Worm (Caenorhabditis elegans) whole organism, L3 larva: ENCODE data around the gene cdgs-1.
A peak's percentile ranks its signal among the peaks of the same experiment; 100 is the strongest.

Experiments used
- R02D3.7 ChIP-seq: fragments of 150-350 bp; optimal IDR thresholded peaks from 2 replicates; lab custom pipeline; 2014; ENCODE audit warnings: missing biosample characterization, missing genetic modification characterization
- ZK546.5 ChIP-seq: sonication (generic microtip); optimal IDR thresholded peaks from 2 replicates; lab custom pipeline; 2017; ENCODE audit warnings: missing biosample characterization, missing genetic modification characterization
- aly-2 ChIP-seq: fragments of 150-350 bp; optimal IDR thresholded peaks from 2 replicates; lab custom pipeline; 2014; ENCODE audit warnings: missing biosample characterization, missing genetic modification characterization
- ama-1 ChIP-seq: fragments of 150-350 bp; optimal IDR thresholded peaks from 2 replicates; lab custom pipeline; 2018
- ceh-16 ChIP-seq: sonication (generic microtip); optimal IDR thresholded peaks from 2 replicates; lab custom pipeline; 2017; ENCODE audit warnings: missing biosample characterization, missing genetic modification characterization
- ceh-28 ChIP-seq: fragments of 150-350 bp; optimal IDR thresholded peaks from 2 replicates; lab custom pipeline; 2014; ENCODE audit warnings: missing biosample characterization, missing genetic modification reagents, missing genetic modification characterization
- ceh-82 ChIP-seq: fragments of 150-350 bp; optimal IDR thresholded peaks from 2 replicates; lab custom pipeline; 2014; ENCODE audit warnings: missing biosample characterization, missing genetic modification characterization
- daf-12 ChIP-seq: fragments of 150-350 bp; optimal IDR thresholded peaks from 2 replicates; lab custom pipeline; 2014; ENCODE audit warnings: missing biosample characterization, missing genetic modification reagents, missing genetic modification characterization
- egl-27 ChIP-seq: sonication (generic microtip); optimal IDR thresholded peaks from 4 replicates; lab custom pipeline; 2017; ENCODE audit warnings: missing biosample characterization, missing genetic modification reagents, missing genetic modification characterization
- egl-5 ChIP-seq: fragments of 150-350 bp; optimal IDR thresholded peaks from 2 replicates; lab custom pipeline; 2017; ENCODE audit warnings: missing biosample characterization, missing genetic modification reagents, missing genetic modification characterization, inconsistent platforms
- elt-2 ChIP-seq: sonication (generic microtip); optimal IDR thresholded peaks from 2 replicates; lab custom pipeline; 2016; ENCODE audit warnings: missing genetic modification reagents, mild to moderate bottlenecking, missing genetic modification characterization, missing compliant biosample characterization
- elt-3 ChIP-seq, 3 experiments: fragments of 150-350 bp in 1 of 3; sonication (generic microtip) in 2 of 3; optimal IDR thresholded peaks; 2 replicates in 2 of 3; 4 replicates in 1 of 3; lab custom pipeline; 2014 to 2017; ENCODE audit warnings: missing biosample characterization in 3 of 3, missing genetic modification characterization in 3 of 3
- eor-1 ChIP-seq, 2 experiments: fragments of 150-350 bp; optimal IDR thresholded peaks; 2 replicates each; lab custom pipeline; 2014 to 2018; ENCODE audit warnings: missing biosample characterization in 2 of 2, missing genetic modification characterization in 2 of 2
- fkh-10 ChIP-seq: sonication (generic microtip); optimal IDR thresholded peaks from 2 replicates; lab custom pipeline; 2017; ENCODE audit warnings: missing biosample characterization, missing genetic modification reagents, missing genetic modification characterization
- fkh-2 ChIP-seq: fragments of 150-350 bp; optimal IDR thresholded peaks from 2 replicates; lab custom pipeline; 2014; ENCODE audit warnings: missing biosample characterization, missing genetic modification reagents, missing genetic modification characterization
- fos-1 ChIP-seq: fragments of 150-350 bp; optimal IDR thresholded peaks from 2 replicates; lab custom pipeline; 2014; ENCODE audit warnings: missing biosample characterization, missing genetic modification characterization
- hmg-11 ChIP-seq: sonication (generic microtip); optimal IDR thresholded peaks from 2 replicates; lab custom pipeline; 2016; ENCODE audit warnings: missing genetic modification characterization, missing compliant biosample characterization
- jun-1 ChIP-seq: fragments of 150-350 bp; optimal IDR thresholded peaks from 2 replicates; lab custom pipeline; 2014; ENCODE audit warnings: missing biosample characterization, missing genetic modification reagents, missing genetic modification characterization
- lin-15B ChIP-seq: fragments of 150-350 bp; optimal IDR thresholded peaks from 2 replicates; lab custom pipeline; 2014; ENCODE audit warnings: missing biosample characterization, missing genetic modification characterization
- lin-39 ChIP-seq: fragments of 150-350 bp; optimal IDR thresholded peaks from 2 replicates; lab custom pipeline; 2018; ENCODE audit warnings: missing biosample characterization, missing genetic modification reagents, missing genetic modification characterization
- lsy-12 ChIP-seq: sonication (generic microtip); optimal IDR thresholded peaks from 2 replicates; lab custom pipeline; 2016; ENCODE audit warnings: mild to moderate bottlenecking, missing genetic modification characterization, missing compliant biosample characterization
- mdl-1 ChIP-seq: fragments of 150-350 bp; optimal IDR thresholded peaks from 2 replicates; lab custom pipeline; 2014; ENCODE audit warnings: missing biosample characterization, missing genetic modification characterization
- mml-1 ChIP-seq: fragments of 150-350 bp; sonication (generic microtip); optimal IDR thresholded peaks from 3 replicates; lab custom pipeline; 2014; ENCODE audit warnings: missing biosample characterization, missing genetic modification characterization
- nfya-1 ChIP-seq: sonication (generic microtip); optimal IDR thresholded peaks from 2 replicates; lab custom pipeline; 2017; ENCODE audit warnings: missing genetic modification characterization, mild to moderate bottlenecking, missing compliant biosample characterization, antibody characterized with exemption, moderate library complexity; ENCODE audit not compliant: insufficient read depth
- nhr-12 ChIP-seq: fragments of 150-350 bp; optimal IDR thresholded peaks from 2 replicates; lab custom pipeline; 2014; ENCODE audit warnings: missing biosample characterization, missing genetic modification characterization
- nhr-23 ChIP-seq: fragments of 150-350 bp; optimal IDR thresholded peaks from 2 replicates; lab custom pipeline; 2014; ENCODE audit warnings: missing biosample characterization, missing genetic modification reagents, missing genetic modification characterization
- nhr-237 ChIP-seq: fragments of 150-350 bp; optimal IDR thresholded peaks from 2 replicates; lab custom pipeline; 2014; ENCODE audit warnings: missing biosample characterization, missing genetic modification characterization
- nhr-28 ChIP-seq: fragments of 150-350 bp; optimal IDR thresholded peaks from 2 replicates; lab custom pipeline; 2014; ENCODE audit warnings: missing biosample characterization, missing genetic modification characterization
- nhr-43 ChIP-seq: sonication (generic microtip); optimal IDR thresholded peaks from 2 replicates; lab custom pipeline; 2016; ENCODE audit warnings: mild to moderate bottlenecking, missing genetic modification characterization, missing compliant biosample characterization; ENCODE audit not compliant: poor library complexity, severe bottlenecking
- nhr-67 ChIP-seq: fragments of 150-350 bp; optimal IDR thresholded peaks from 2 replicates; lab custom pipeline; 2014; ENCODE audit warnings: missing biosample characterization, missing genetic modification characterization
- nhr-76 ChIP-seq: fragments of 150-350 bp; sonication (generic microtip); optimal IDR thresholded peaks from 5 replicates; lab custom pipeline; 2014; ENCODE audit warnings: missing biosample characterization, missing genetic modification characterization
- nhr-77 ChIP-seq: fragments of 150-350 bp; optimal IDR thresholded peaks from 2 replicates; lab custom pipeline; 2014; ENCODE audit warnings: missing biosample characterization, missing genetic modification characterization
- pha-4 ChIP-seq: fragments of 150-350 bp; optimal IDR thresholded peaks from 2 replicates; lab custom pipeline; 2014; ENCODE audit warnings: missing biosample characterization, missing genetic modification reagents, missing genetic modification characterization
- pqm-1 ChIP-seq: fragments of 150-350 bp; optimal IDR thresholded peaks from 2 replicates; lab custom pipeline; 2017; ENCODE audit warnings: missing biosample characterization, missing genetic modification characterization, inconsistent platforms
- sea-2 ChIP-seq: fragments of 150-350 bp; sonication (generic microtip); optimal IDR thresholded peaks from 4 replicates; lab custom pipeline; 2014; ENCODE audit warnings: missing biosample characterization, missing genetic modification reagents, missing genetic modification characterization
- skn-1 ChIP-seq: fragments of 150-350 bp; optimal IDR thresholded peaks from 2 replicates; lab custom pipeline; 2014; ENCODE audit warnings: missing biosample characterization, missing genetic modification characterization
- snpc-4 ChIP-seq: fragments of 150-350 bp; optimal IDR thresholded peaks from 2 replicates; lab custom pipeline; 2014; ENCODE audit warnings: missing biosample characterization, missing genetic modification characterization
- tbx-2 ChIP-seq: sonication (generic microtip); optimal IDR thresholded peaks from 2 replicates; lab custom pipeline; 2016; ENCODE audit warnings: mild to moderate bottlenecking, missing genetic modification characterization, missing compliant biosample characterization
- unc-39 ChIP-seq: sonication (generic microtip); optimal IDR thresholded peaks from 4 replicates; lab custom pipeline; 2017; ENCODE audit warnings: missing biosample characterization, missing genetic modification characterization
- zag-1 ChIP-seq: fragments of 150-350 bp; optimal IDR thresholded peaks from 2 replicates; lab custom pipeline; 2014; ENCODE audit warnings: missing biosample characterization, missing genetic modification characterization
- ztf-11 ChIP-seq: fragments of 150-350 bp; optimal IDR thresholded peaks from 2 replicates; lab custom pipeline; 2014; ENCODE audit warnings: missing biosample characterization, missing genetic modification characterization
- ztf-4 ChIP-seq: fragments of 150-350 bp; optimal IDR thresholded peaks from 2 replicates; lab custom pipeline; 2014; ENCODE audit warnings: missing biosample characterization, missing genetic modification characterization

Gene cdgs-1

DNA sequence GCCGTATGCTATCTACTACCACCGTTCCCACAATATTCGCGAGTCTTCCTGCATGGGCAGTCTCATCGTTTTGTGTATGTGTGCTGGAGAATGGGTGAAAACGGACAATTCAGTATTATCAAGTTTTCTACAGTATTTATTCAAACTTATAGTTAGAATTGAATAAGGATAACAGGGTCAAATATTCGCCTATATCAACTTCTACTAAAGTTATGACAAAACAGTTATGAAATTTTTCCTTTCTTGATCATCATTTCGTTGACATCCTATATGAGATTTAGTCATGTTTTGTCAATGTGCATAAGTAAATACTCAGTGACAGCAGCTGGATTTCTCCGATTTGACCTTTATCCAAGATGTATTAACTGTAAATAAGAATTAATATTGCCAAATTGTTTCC lies 35.8 kb upstream of the cdgs-1 start:
- no peak for TF ChIP-seq lin-39 (tag; lab: Kevin White, UChicago)

DNA sequence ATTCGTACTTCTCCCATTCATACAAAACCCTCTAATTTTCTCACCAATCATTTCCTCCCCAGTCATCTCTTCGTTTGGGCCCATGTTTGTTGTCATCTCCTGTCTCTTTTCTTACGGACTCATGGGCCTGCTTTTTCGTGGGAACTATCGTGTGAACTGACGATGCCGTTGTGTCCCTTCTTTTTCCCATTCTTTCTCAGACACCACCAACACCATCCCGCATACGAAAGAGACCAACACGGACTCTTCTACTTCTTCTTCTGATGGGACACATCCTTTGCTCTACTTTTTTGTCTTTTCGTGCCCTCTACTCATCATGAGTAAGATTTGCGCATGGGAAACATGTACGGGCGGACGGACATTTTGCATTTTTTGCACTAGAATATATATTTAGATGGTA lies 34.8 kb upstream of the cdgs-1 start:
- TF ChIP-seq ceh-16 (tag; lab: Kevin White, UChicago): no peak
- no peak for TF ChIP-seq ama-1 (lab: Kevin White, UChicago)
- no peak for TF ChIP-seq nhr-77 (tag; lab: Kevin White, UChicago)
- TF ChIP-seq lin-39 (tag; lab: Kevin White, UChicago): no peak
- TF ChIP-seq ZK546.5 (tag; lab: Kevin White, UChicago): no peak
- no peak for TF ChIP-seq ztf-4 (tag; lab: Kevin White, UChicago)
- TF ChIP-seq nhr-23 (tag; lab: Kevin White, UChicago): no peak
- TF ChIP-seq elt-2 (tag; lab: Kevin White, UChicago): no peak
- TF ChIP-seq pqm-1 (tag; lab: Kevin White, UChicago): no peak
- TF ChIP-seq jun-1 (tag; lab: Kevin White, UChicago): no peak
- TF ChIP-seq nfya-1 (tag; lab: Kevin White, UChicago): no peak
- TF ChIP-seq sea-2: no peak
- TF ChIP-seq nhr-43 (tag; lab: Kevin White, UChicago): no peak
- TF ChIP-seq unc-39 (tag; lab: Kevin White, UChicago): no peak
- no peak for TF ChIP-seq R02D3.7 (tag; lab: Kevin White, UChicago)
- no peak for TF ChIP-seq ceh-28 (tag; lab: Kevin White, UChicago)
- no peak for TF ChIP-seq lin-15B (tag; lab: Kevin White, UChicago)
- no peak for TF ChIP-seq skn-1
- no peak for TF ChIP-seq snpc-4

DNA sequence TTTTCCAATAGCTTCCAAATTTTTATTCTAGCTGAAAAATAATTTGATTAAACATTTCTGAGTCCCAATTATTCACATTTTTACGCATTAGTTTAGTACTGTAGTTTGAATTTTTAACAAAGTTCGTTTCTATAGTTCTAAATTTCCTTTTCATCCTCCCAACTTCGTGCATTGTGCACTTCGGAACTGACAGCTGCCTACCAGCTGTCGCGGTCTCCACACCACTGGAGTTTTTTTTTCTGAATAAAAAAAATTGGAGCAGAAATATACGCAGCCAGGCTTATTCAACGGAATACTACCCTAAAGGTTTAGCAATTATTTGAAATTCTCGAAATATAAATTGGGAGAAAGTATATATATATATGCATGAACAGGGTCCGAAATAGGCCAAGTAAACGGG lies 33.7 kb upstream of the cdgs-1 start:
- TF ChIP-seq ceh-28 (tag; lab: Kevin White, UChicago) (no peak), fkh-2 (tag; lab: Kevin White, UChicago) (no peak), skn-1 (no peak), nhr-12 (no peak), fos-1 (no peak), jun-1 (tag; lab: Kevin White, UChicago) (no peak), mml-1 (tag; lab: Kevin White, UChicago) (no peak), R02D3.7 (tag; lab: Kevin White, UChicago) (no peak), sea-2 (no peak), daf-12 (tag; lab: Kevin White, UChicago) (no peak), lin-39 (tag; lab: Kevin White, UChicago) (no peak), elt-3 (tag; optimal IDR thresholded peaks at IDR 0.05; lab: Kevin White, UChicago) (no peak), nhr-23 (tag; lab: Kevin White, UChicago) (no peak), nhr-43 (tag; lab: Kevin White, UChicago) (no peak)

DNA sequence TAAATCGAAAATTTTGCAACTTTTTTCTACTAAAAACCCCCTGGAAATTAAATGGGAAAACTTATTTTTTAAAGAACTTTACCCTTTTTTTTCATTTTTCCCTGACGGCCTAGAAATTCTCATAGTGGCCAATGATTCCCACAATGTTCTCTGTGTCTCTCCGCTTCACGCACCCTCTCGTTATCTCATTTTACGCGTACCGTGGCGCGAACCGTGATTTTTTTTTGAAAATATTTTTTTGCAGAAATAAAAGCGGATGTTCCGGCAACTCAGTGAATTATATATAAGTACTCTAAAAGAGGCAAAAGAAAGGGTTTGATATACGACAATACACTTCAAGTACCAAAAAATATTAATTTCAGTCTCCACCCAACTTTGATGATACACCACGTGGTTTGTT lies 30.9 kb upstream of the cdgs-1 start, which contains the start of gene C06A6.2:
Gene C06A6.2 (plus strand): TSS at position 237 of the 400 bp plus-strand sequence.
- peak; percentile 0 for TF ChIP-seq nfya-1 (tag; lab: Kevin White, UChicago)
- no peak for TF ChIP-seq tbx-2 (tag; lab: Kevin White, UChicago)

DNA sequence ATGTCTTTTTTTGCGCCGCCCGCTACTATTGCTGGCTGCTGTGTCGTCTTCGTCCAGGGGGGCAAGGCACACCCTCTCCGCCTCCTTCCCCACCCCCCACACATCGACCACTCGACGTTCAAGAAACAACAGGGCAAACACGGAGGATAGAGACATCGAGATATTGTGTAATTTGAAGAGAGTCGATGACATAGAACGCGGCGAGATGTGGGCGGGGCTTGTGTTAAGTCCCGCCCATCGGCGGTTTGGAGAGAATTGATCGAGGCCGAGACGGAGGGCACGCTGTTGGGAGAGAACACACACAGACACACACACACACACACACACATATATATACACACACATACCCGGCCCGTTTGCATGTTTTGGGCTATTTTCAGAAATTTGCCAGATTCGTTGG lies 30.1 kb upstream of the cdgs-1 start:
- TF ChIP-seq lsy-12 (tag; lab: Kevin White, UChicago) (peak; percentile 48), ceh-28 (tag; lab: Kevin White, UChicago) (peak; percentile 48), nhr-28 (tag; lab: Kevin White, UChicago) (no peak), unc-39 (tag; lab: Kevin White, UChicago) (no peak), lin-15B (tag; lab: Kevin White, UChicago) (peak; percentile 23), nhr-237 (no peak), mml-1 (tag; lab: Kevin White, UChicago) (no peak), mdl-1 (tag; lab: Kevin White, UChicago) (no peak), fos-1 (no peak), ztf-11 (tag; lab: Kevin White, UChicago) (no peak), elt-3 (tag; optimal IDR thresholded peaks at IDR 0.05; lab: Kevin White, UChicago) (no peak), R02D3.7 (tag; lab: Kevin White, UChicago) (no peak), hmg-11 (tag; lab: Kevin White, UChicago) (peak; percentile 98), pha-4 (tag; lab: Kevin White, UChicago) (peak; percentile 70), nhr-77 (tag; lab: Kevin White, UChicago) (no peak), fkh-10 (GFP tag; lab: Kevin White, UChicago) (no peak), ama-1 (lab: Kevin White, UChicago) (peak; percentile 47), egl-5 (tag; lab: Kevin White, UChicago) (no peak), eor-1 (tag; optimal IDR thresholded peaks at IDR 0.05; lab: Kevin White, UChicago) (no peak), ZK546.5 (tag; lab: Kevin White, UChicago) (no peak), nfya-1 (tag; lab: Kevin White, UChicago) (peak; percentile 96), elt-2 (tag; lab: Kevin White, UChicago) (peak; percentile 63), nhr-76 (no peak), sea-2 (no peak), aly-2 (tag; lab: Kevin White, UChicago) (no peak), skn-1 (peak; percentile 74), ztf-4 (tag; lab: Kevin White, UChicago) (no peak), ceh-82 (tag; lab: Kevin White, UChicago) (no peak), tbx-2 (tag; lab: Kevin White, UChicago) (peak; percentile 60), zag-1 (tag; lab: Kevin White, UChicago) (no peak), jun-1 (tag; lab: Kevin White, UChicago) (peak; percentile 53), nhr-67 (tag; lab: Kevin White, UChicago) (no peak), egl-27 (tag; lab: Kevin White, UChicago) (no peak), ceh-16 (tag; lab: Kevin White, UChicago) (no peak)
